Worm (Caenorhabditis elegans): Measurements from ENCODE around the gene C06A12.8.

DNA sequence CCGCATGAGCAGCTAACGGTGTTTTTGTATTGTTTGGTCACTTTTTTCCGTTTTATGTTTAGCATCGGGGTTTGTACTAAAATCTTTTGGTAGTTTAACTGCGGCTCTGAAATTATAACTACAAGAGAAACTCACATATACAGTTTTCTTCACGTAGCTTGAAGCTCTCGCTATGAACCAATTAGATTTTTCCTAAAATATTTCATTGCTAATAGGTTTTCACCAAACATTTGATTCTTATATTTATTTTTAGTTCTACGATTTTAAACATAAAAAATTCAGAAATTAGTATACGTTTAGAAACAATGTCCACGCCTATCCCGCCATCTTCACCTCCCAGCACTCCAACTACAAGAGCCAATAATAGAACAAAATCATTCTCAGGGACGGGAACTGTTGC, 9.7 kb upstream of the C06A12.8 start, which contains the start of gene C06A12.3:
- no peak for TF ChIP-seq dao-5 (tag; optimal IDR thresholded peaks at IDR 0.05)
- no peak for TF ChIP-seq him-1 (tag; optimal IDR thresholded peaks at IDR 0.05)
- TF ChIP-seq W03F9.2 (tag; optimal IDR thresholded peaks at IDR 0.05), result no peak
